Fruit fly (Drosophila melanogaster): ENCODE results near the gene Ttc30.

Ttc30 gene

DNA sequence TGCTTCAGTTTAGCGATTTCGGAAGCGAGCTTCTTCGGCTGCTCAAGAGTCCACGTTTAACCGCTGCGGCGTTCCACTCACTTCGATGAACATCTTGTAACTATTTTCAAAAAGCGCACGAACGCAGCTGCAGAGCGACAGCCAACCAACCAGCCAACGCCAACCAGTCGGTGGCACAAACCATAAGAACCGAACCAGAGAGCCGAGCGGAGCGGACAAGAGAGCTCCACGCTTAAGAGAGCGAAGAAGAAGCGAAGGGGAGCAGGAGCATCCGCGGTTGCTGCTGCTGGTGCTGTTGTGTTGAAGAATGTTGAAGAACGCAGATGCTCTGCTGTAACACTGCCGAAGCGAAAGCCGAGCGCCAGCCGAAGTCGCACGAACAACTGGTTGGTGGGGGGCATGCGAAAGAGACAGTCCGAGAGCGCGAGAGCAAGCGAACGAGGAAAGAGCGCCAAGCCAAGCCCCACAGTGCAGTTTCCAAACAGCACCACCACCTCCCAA is 46.5 kb upstream of the Ttc30 start, which contains the start of gene CG9932 (continued):
- TF ChIP-seq Kr (GFP tag; optimal IDR thresholded peaks at IDR 0.05) (no peak), lbe (GFP tag; optimal IDR thresholded peaks at IDR 0.05) (peak; percentile 59), chinmo (GFP tag; IDR thresholded peaks at IDR 0.05; ENCODE audit: partially characterized antibody) (peak; percentile 98), grau (tag; optimal IDR thresholded peaks at IDR 0.05) (peak; percentile 0), CG8924 (tag; optimal IDR thresholded peaks at IDR 0.05) (no peak), Chrac-16 (GFP tag; optimal IDR thresholded peaks at IDR 0.05) (no peak), GATAe (GFP tag; conservative IDR thresholded peaks at IDR 0.05) (no peak), ac (GFP tag; optimal IDR thresholded peaks at IDR 0.05) (no peak), CG10321 (GFP tag; IDR thresholded peaks at IDR 0.05) (0 out of 2 replicates have a peak, but pooled peaks have one; percentile 11), CG13424 (tag; optimal IDR thresholded peaks at IDR 0.05) (no peak), CrebB (tag; optimal IDR thresholded peaks at IDR 0.05) (peak; percentile 8), zen (tag; optimal IDR thresholded peaks at IDR 0.05) (no peak), CG10979 (tag; optimal IDR thresholded peaks at IDR 0.05) (no peak), CG43689 (GFP tag; IDR thresholded peaks at IDR 0.05) (no peak), CG12071 (GFP tag; optimal IDR thresholded peaks at IDR 0.05) (no peak), CG12104 (GFP tag; optimal IDR thresholded peaks at IDR 0.05) (no peak), CG17829 (tag; optimal IDR thresholded peaks at IDR 0.05) (peak; percentile 29)

DNA sequence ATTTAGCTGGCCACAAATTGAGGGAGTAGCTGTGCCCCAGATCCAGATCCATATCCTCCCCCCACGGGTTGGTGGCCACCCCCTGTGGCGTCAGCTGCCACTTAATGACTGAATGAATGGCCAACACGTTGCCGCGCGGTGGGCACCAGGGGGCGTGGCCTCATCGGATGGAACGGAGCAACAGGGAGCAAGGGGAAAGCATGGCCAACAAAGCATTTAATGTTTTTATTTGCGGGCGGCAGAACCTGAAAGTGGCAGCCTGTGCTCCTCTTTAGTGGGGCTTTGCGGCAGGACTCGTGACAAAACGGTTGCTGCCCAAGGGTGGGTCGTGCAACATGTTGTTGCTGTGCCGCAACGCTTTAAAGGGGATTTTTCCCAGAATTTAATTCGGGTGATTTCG is 40.7 kb upstream of the Ttc30 start:
- TF ChIP-seq HmgD (GFP tag; optimal IDR thresholded peaks at IDR 0.05) (no peak), Ada2b (GFP tag; IDR thresholded peaks at IDR 0.05) (no peak), CG16779 (GFP tag; IDR thresholded peaks at IDR 0.05) (no peak), crol (GFP tag; IDR thresholded peaks at IDR 0.05) (peak; percentile 53), seq (GFP tag; IDR thresholded peaks at IDR 0.05) (0 out of 2 replicates have a peak, but pooled peaks have one; percentile 26), mirr (GFP tag; optimal IDR thresholded peaks at IDR 0.05) (peak; percentile 2), Hey (tag; optimal IDR thresholded peaks at IDR 0.05) (peak; percentile 4), her (GFP tag; optimal IDR thresholded peaks at IDR 0.05) (no peak), Med (GFP tag) (peak; percentile 27), CG5180 (GFP tag; optimal IDR thresholded peaks at IDR 0.05) (peak; percentile 32), sd (tag; optimal IDR thresholded peaks at IDR 0.05) (no peak), MESR4 (GFP tag; optimal IDR thresholded peaks at IDR 0.05) (no peak), CG13894 (tag; optimal IDR thresholded peaks at IDR 0.05) (peak; percentile 16), CG9932 (GFP tag; IDR thresholded peaks at IDR 0.05) (peak; percentile 14; the same call in 1 of the 2 replicates), ap (GFP tag; IDR thresholded peaks at IDR 0.05) (0 out of 2 replicates have a peak, but pooled peaks have one; percentile 16), CG7357 (GFP tag; IDR thresholded peaks at IDR 0.05) (no peak), CG7839 (tag; optimal IDR thresholded peaks at IDR 0.05) (no peak), scrt (GFP tag; optimal IDR thresholded peaks at IDR 0.05) (peak; percentile 86), CG34422 (GFP tag; IDR thresholded peaks at IDR 0.05) (0 out of 3 replicates have a peak, but pooled peaks have one; percentile 8), CG16813 (GFP tag; IDR thresholded peaks at IDR 0.05; ENCODE audit: partially characterized antibody) (no peak), NC2α (GFP tag; optimal IDR thresholded peaks at IDR 0.05) (no peak), Meics (GFP tag; optimal IDR thresholded peaks at IDR 0.05) (no peak), sens (GFP tag) (peak; percentile 46), CG10321 (GFP tag; IDR thresholded peaks at IDR 0.05) (no peak), Mrtf (GFP tag; IDR thresholded peaks at IDR 0.05) (no peak), abd-A (tag; optimal IDR thresholded peaks at IDR 0.05) (peak; percentile 91)

Measured in whole organism, embryonic.